Fruit fly (Drosophila melanogaster): ENCODE data around the gene cl.

The cl gene

dm6 chr2L:5479128-5479527 is 40.8 kb upstream of the cl start (continued):
- TF ChIP-seq dac (GFP tag; optimal IDR thresholded peaks at IDR 0.05): no peak
- no peak for TF ChIP-seq CG34406 (GFP tag; optimal IDR thresholded peaks at IDR 0.05)
- TF ChIP-seq OdsH (GFP tag; optimal IDR thresholded peaks at IDR 0.05): peak; percentile 51
- peak; percentile 42 for TF ChIP-seq acj6 (GFP tag; optimal IDR thresholded peaks at IDR 0.05)
- no peak for TF ChIP-seq CG7368 (GFP tag; optimal IDR thresholded peaks at IDR 0.05)
- peak; percentile 50 to 55 for TF ChIP-seq ss (GFP tag; optimal IDR thresholded peaks at IDR 0.05)
- no peak for TF ChIP-seq fkh (GFP tag; optimal IDR thresholded peaks at IDR 0.05)
- TF ChIP-seq esn (GFP tag; optimal IDR thresholded peaks at IDR 0.05): no peak
- no peak for TF ChIP-seq CG6276 (GFP tag; optimal IDR thresholded peaks at IDR 0.05)
- no peak for TF ChIP-seq Sox15 (GFP tag; optimal IDR thresholded peaks at IDR 0.05)
- peak; percentile 63 for TF ChIP-seq CG10631 (GFP tag; optimal IDR thresholded peaks at IDR 0.05)
- TF ChIP-seq CG11902 (GFP tag; optimal IDR thresholded peaks at IDR 0.05): no peak
- no peak for TF ChIP-seq CG31627 (GFP tag; optimal IDR thresholded peaks at IDR 0.05)
- TF ChIP-seq topi (GFP tag; optimal IDR thresholded peaks at IDR 0.05): no peak
- peak; percentile 27 for TF ChIP-seq CG8632 (GFP tag; optimal IDR thresholded peaks at IDR 0.05)
- no peak for TF ChIP-seq Eip93F (GFP tag; optimal IDR thresholded peaks at IDR 0.05)
- TF ChIP-seq fd59A (GFP tag; optimal IDR thresholded peaks at IDR 0.05): peak; percentile 47
- TF ChIP-seq CG32006 (GFP tag; optimal IDR thresholded peaks at IDR 0.05): peak; percentile 51
- TF ChIP-seq fd85E (GFP tag; optimal IDR thresholded peaks at IDR 0.05): no peak
- TF ChIP-seq CG10669 (GFP tag; optimal IDR thresholded peaks at IDR 0.05): peak; percentile 51
- no peak for TF ChIP-seq CG9139 (GFP tag; optimal IDR thresholded peaks at IDR 0.05)
- peak; percentile 78 for TF ChIP-seq CG6163 (GFP tag; IDR thresholded peaks at IDR 0.05)
- TF ChIP-seq Eip75B (GFP tag; optimal IDR thresholded peaks at IDR 0.05): peak; percentile 9
- TF ChIP-seq CG16779 (tag; optimal IDR thresholded peaks at IDR 0.05): no peak
- TF ChIP-seq Eip78C (GFP tag): peak; percentile 79
- TF ChIP-seq CG4318 (GFP tag; optimal IDR thresholded peaks at IDR 0.05): peak; percentile 26
- TF ChIP-seq CG11294 (GFP tag; IDR thresholded peaks at IDR 0.05): no peak
- peak; percentile 23 for TF ChIP-seq salr (GFP tag; optimal IDR thresholded peaks at IDR 0.05)
- no peak for TF ChIP-seq Ets21C (GFP tag; optimal IDR thresholded peaks at IDR 0.05)
- 0 out of 2 replicates have a peak, but pooled peaks have one; percentile 24 for TF ChIP-seq Gug (GFP tag; IDR thresholded peaks at IDR 0.05)
- TF ChIP-seq CG8319 (GFP tag; optimal IDR thresholded peaks at IDR 0.05): no peak
- TF ChIP-seq Lpt (GFP tag; optimal IDR thresholded peaks at IDR 0.05): no peak
- no peak for TF ChIP-seq lz (GFP tag; optimal IDR thresholded peaks at IDR 0.05)
- TF ChIP-seq dsx (GFP tag; optimal IDR thresholded peaks at IDR 0.05; ENCODE audit: poor library complexity, severe bottlenecking): peak; percentile 61
- no peak for TF ChIP-seq cyc (GFP tag; optimal IDR thresholded peaks at IDR 0.05)
- TF ChIP-seq CG15336 (GFP tag; IDR thresholded peaks at IDR 0.05): peak; percentile 52
- TF ChIP-seq Hr38 (GFP tag; optimal IDR thresholded peaks at IDR 0.05): no peak

dm6 chr2L:5479971-5480370 is 40.0 kb upstream of the cl start:
- TF ChIP-seq CG6854 (GFP tag; optimal IDR thresholded peaks at IDR 0.05) (no peak), salr (GFP tag; optimal IDR thresholded peaks at IDR 0.05) (peak in 1 of 2 experiments; percentile 40), CG11294 (GFP tag; IDR thresholded peaks at IDR 0.05) (no peak), fd85E (GFP tag; optimal IDR thresholded peaks at IDR 0.05) (peak; percentile 6), ss (GFP tag; optimal IDR thresholded peaks at IDR 0.05) (peak; percentile 72 to 91), CG1621 (tag; optimal IDR thresholded peaks at IDR 0.05) (peak; percentile 71), svp (GFP tag) (peak; percentile 81), dsx (GFP tag; optimal IDR thresholded peaks at IDR 0.05; ENCODE audit: poor library complexity, severe bottlenecking) (peak; percentile 79), vri (GFP tag; optimal IDR thresholded peaks at IDR 0.05) (peak; percentile 44), CG32006 (GFP tag; optimal IDR thresholded peaks at IDR 0.05) (no peak), cyc (GFP tag; optimal IDR thresholded peaks at IDR 0.05) (peak; percentile 50), CG3032 (tag; optimal IDR thresholded peaks at IDR 0.05) (peak; percentile 84), topi (GFP tag; optimal IDR thresholded peaks at IDR 0.05) (peak; percentile 66), Sox15 (GFP tag; optimal IDR thresholded peaks at IDR 0.05) (peak; percentile 16), CG10669 (GFP tag; optimal IDR thresholded peaks at IDR 0.05) (peak; percentile 80), Eip78C (GFP tag) (peak; percentile 88), Lpt (GFP tag; optimal IDR thresholded peaks at IDR 0.05) (no peak), CG8119 (GFP tag; IDR thresholded peaks at IDR 0.05) (0 out of 3 replicates have a peak, but pooled peaks have one; percentile 28), CG3919 (GFP tag; optimal IDR thresholded peaks at IDR 0.05) (peak; percentile 67), Smox (GFP tag; optimal IDR thresholded peaks at IDR 0.05) (peak; percentile 54), eg (GFP tag; IDR thresholded peaks at IDR 0.05) (no peak), lz (GFP tag; optimal IDR thresholded peaks at IDR 0.05) (peak; percentile 53), Hr38 (GFP tag; optimal IDR thresholded peaks at IDR 0.05) (no peak), CG10631 (GFP tag; optimal IDR thresholded peaks at IDR 0.05) (peak; percentile 66), Ets21C (GFP tag; optimal IDR thresholded peaks at IDR 0.05) (peak; percentile 17), CG7368 (GFP tag; optimal IDR thresholded peaks at IDR 0.05) (peak; percentile 40), Ets96B (tag; optimal IDR thresholded peaks at IDR 0.05) (peak; percentile 82), fd59A (GFP tag; optimal IDR thresholded peaks at IDR 0.05) (peak; percentile 79), fkh (GFP tag; optimal IDR thresholded peaks at IDR 0.05) (no peak), CG31627 (GFP tag; optimal IDR thresholded peaks at IDR 0.05) (peak; percentile 48), CG15336 (GFP tag; IDR thresholded peaks at IDR 0.05) (no peak), Met (GFP tag; optimal IDR thresholded peaks at IDR 0.05) (peak; percentile 67), OdsH (GFP tag; optimal IDR thresholded peaks at IDR 0.05) (peak; percentile 59), Gug (GFP tag; IDR thresholded peaks at IDR 0.05) (no peak)

Measured in whole organism, prepupa.